Fruit fly (Drosophila melanogaster) whole organism: Measurements from ENCODE around the gene NC2beta.
A peak's percentile ranks its signal among the peaks of the same experiment; 100 is the strongest.

Experiments used
- EcR ChIP-seq, 2 experiments: fragments of >200 bp; optimal IDR thresholded peaks; 2 replicates each; lab custom pipeline; 2017; ENCODE audit warnings: missing biosample characterization in 2 of 2, missing genetic modification characterization in 2 of 2, missing genetic modification reagents in 2 of 2
- pan ChIP-seq: fragments of >200 bp; optimal IDR thresholded peaks from 2 replicates; lab custom pipeline; 2017
- usp ChIP-seq: fragments of >200 bp; optimal IDR thresholded peaks from 2 replicates; lab custom pipeline; 2017; ENCODE audit warnings: missing biosample characterization, missing genetic modification characterization, mixed read lengths

dm6 chr2L:15057225-15058117 is 49.9 kb downstream of the NC2beta start, which contains the start of gene ck:
- no peak for TF ChIP-seq usp
- TF ChIP-seq pan (lab: Kevin White, UChicago): no peak
- TF ChIP-seq EcR (GFP tag; optimal IDR thresholded peaks at IDR 0.05; lab: Kevin White, UChicago): peak in 1 of 2 experiments; percentile 77
